Fruit fly (Drosophila melanogaster) whole organism, embryonic: ENCODE data around the gene CG9391.

Experiments used
- Awh ChIP-seq: fragments of 200-800 bp; sonication (Bioruptor generic); IDR thresholded peaks from 2 replicates; pipeline ENCODE4, ENCODE4 v1.3.6; 2022; ENCODE audit warnings: missing biosample characterization, missing genetic modification characterization
- CG10147 ChIP-seq: fragments of 200-800 bp; sonication (Bioruptor generic); optimal IDR thresholded peaks from 2 replicates; lab custom pipeline; 2019; ENCODE audit warnings: missing biosample characterization, mild to moderate bottlenecking, missing genetic modification characterization, moderate library complexity
- CG1024 ChIP-seq: fragments of 200-800 bp; sonication (Bioruptor generic); IDR thresholded peaks from 2 replicates; pipeline ENCODE4 v1.3.6; 2022; ENCODE audit warnings: missing biosample characterization, missing genetic modification characterization
- CG10366 ChIP-seq: fragments of 200-800 bp; sonication (Bioruptor generic); IDR thresholded peaks from 2 replicates; pipeline ENCODE4 v1.3.6; 2022; ENCODE audit warnings: missing biosample characterization, missing genetic modification characterization
- CG10431 ChIP-seq: fragments of 200-800 bp; sonication (Bioruptor generic); optimal IDR thresholded peaks from 3 replicates; lab custom pipeline; 2018; ENCODE audit warnings: missing biosample characterization, mild to moderate bottlenecking, missing genetic modification characterization
- CG10654 ChIP-seq: fragments of 200-800 bp; sonication (Bioruptor generic); optimal IDR thresholded peaks from 2 replicates; lab custom pipeline; 2016; ENCODE audit warnings: missing biosample characterization, missing genetic modification characterization
- CG11247 ChIP-seq: fragments of 200-800 bp; sonication (Bioruptor generic); IDR thresholded peaks from 2 replicates; pipeline ENCODE4 v1.3.6; 2022; ENCODE audit warnings: missing biosample characterization, missing genetic modification characterization
- CG11723 ChIP-seq: fragments of 200-800 bp; sonication (Bioruptor generic); optimal IDR thresholded peaks from 2 replicates; lab custom pipeline; 2017; ENCODE audit warnings: missing biosample characterization, mild to moderate bottlenecking, missing genetic modification characterization
- CG13287 ChIP-seq: fragments of 200-800 bp; sonication (Bioruptor generic); IDR thresholded peaks from 2 replicates; pipeline ENCODE4 v1.3.6; 2022; ENCODE audit warnings: missing biosample characterization, missing genetic modification characterization; ENCODE audit not compliant: partially characterized antibody
- CG14014 ChIP-seq: fragments of 200-800 bp; sonication (Bioruptor generic); IDR thresholded peaks from 2 replicates; pipeline ENCODE4 v1.3.6; 2022; ENCODE audit warnings: missing biosample characterization, missing genetic modification characterization
- CG15011 ChIP-seq: fragments of 200-800 bp; sonication (Bioruptor generic); optimal IDR thresholded peaks from 3 replicates; lab custom pipeline; 2018; ENCODE audit warnings: missing biosample characterization, mild to moderate bottlenecking, missing genetic modification characterization
- CG1529 ChIP-seq: fragments of 200-800 bp; sonication (Bioruptor generic); optimal IDR thresholded peaks from 3 replicates; lab custom pipeline; 2018; ENCODE audit warnings: missing biosample characterization, missing genetic modification characterization
- CG15696 ChIP-seq: fragments of 200-800 bp; sonication (Bioruptor generic); optimal IDR thresholded peaks from 2 replicates; lab custom pipeline; 2019; ENCODE audit warnings: missing biosample characterization, mild to moderate bottlenecking, missing genetic modification characterization, moderate library complexity
- CG17328 ChIP-seq: fragments of 200-800 bp; sonication (Bioruptor generic); IDR thresholded peaks from 2 replicates; pipeline ENCODE4 v1.3.6; 2022; ENCODE audit warnings: missing biosample characterization, missing genetic modification characterization
- CG17361 ChIP-seq: fragments of 200-800 bp; sonication (Bioruptor generic); IDR thresholded peaks from 3 replicates; pipeline ENCODE4 v1.3.6; 2022; ENCODE audit warnings: missing biosample characterization, missing genetic modification characterization
- CG17385 ChIP-seq: fragments of 200-800 bp; sonication (Bioruptor generic); optimal IDR thresholded peaks from 3 replicates; lab custom pipeline; 2018; ENCODE audit warnings: missing biosample characterization, mild to moderate bottlenecking, missing genetic modification characterization
- CG2202 ChIP-seq: fragments of 200-800 bp; sonication (Bioruptor generic); optimal IDR thresholded peaks from 2 replicates; lab custom pipeline; 2018; ENCODE audit warnings: missing biosample characterization, mild to moderate bottlenecking, missing genetic modification characterization
- CG34224 ChIP-seq: fragments of 200-800 bp; sonication (Bioruptor generic); IDR thresholded peaks from 3 replicates; pipeline ENCODE4 v1.3.6; 2022; ENCODE audit warnings: missing biosample characterization, missing genetic modification characterization; ENCODE audit not compliant: partially characterized antibody
- CG34422 ChIP-seq: fragments of 200-800 bp; sonication (Bioruptor generic); IDR thresholded peaks from 3 replicates; pipeline ENCODE4 v1.3.6; 2022; ENCODE audit warnings: missing biosample characterization, missing genetic modification characterization
- CG3847 ChIP-seq: fragments of 200-800 bp; sonication (Bioruptor generic); IDR thresholded peaks from 2 replicates; pipeline ENCODE4 v1.3.6; 2022; ENCODE audit warnings: missing biosample characterization, missing genetic modification characterization
- CG7928 ChIP-seq: fragments of 200-800 bp; sonication (Bioruptor generic); optimal IDR thresholded peaks from 2 replicates; lab custom pipeline; 2017; ENCODE audit warnings: missing biosample characterization, mild to moderate bottlenecking, missing genetic modification characterization
- CG8290 ChIP-seq, 3 experiments: fragments of 200-800 bp; sonication (Bioruptor generic); optimal IDR thresholded peaks; 2 replicates each; lab custom pipeline; 2016 to 2019; ENCODE audit warnings: missing biosample characterization in 3 of 3, missing genetic modification characterization in 3 of 3, mild to moderate bottlenecking in 2 of 3, moderate library complexity in 1 of 3
- CG9609 ChIP-seq: fragments of 200-800 bp; sonication (Bioruptor generic); optimal IDR thresholded peaks from 3 replicates; lab custom pipeline; 2016; ENCODE audit warnings: missing biosample characterization, missing genetic modification characterization
- CG9932 ChIP-seq: fragments of 200-800 bp; sonication (Bioruptor generic); IDR thresholded peaks from 2 replicates; pipeline ENCODE4 v1.3.6; 2022; ENCODE audit warnings: missing biosample characterization, missing genetic modification characterization
- Dip2 ChIP-seq: fragments of 200-800 bp; sonication (Bioruptor generic); IDR thresholded peaks from 2 replicates; pipeline ENCODE4 v1.3.6; 2022; ENCODE audit warnings: missing biosample characterization, missing genetic modification characterization
- Doc3 ChIP-seq: fragments of 200-800 bp; sonication (Bioruptor generic); IDR thresholded peaks from 3 replicates; pipeline ENCODE4 v1.3.6; 2022; ENCODE audit warnings: missing biosample characterization, missing genetic modification characterization; ENCODE audit not compliant: partially characterized antibody
- Dp ChIP-seq: fragments of 200-800 bp; sonication (Bioruptor generic); optimal IDR thresholded peaks from 2 replicates; lab custom pipeline; 2018; ENCODE audit warnings: missing biosample characterization, mild to moderate bottlenecking, missing genetic modification characterization, moderate library complexity
- Ets97D ChIP-seq: fragments of 200-800 bp; sonication (Bioruptor generic); optimal IDR thresholded peaks from 3 replicates; lab custom pipeline; 2016; ENCODE audit warnings: missing biosample characterization, missing genetic modification characterization
- HLH4C ChIP-seq: fragments of 200-800 bp; sonication (Bioruptor generic); IDR thresholded peaks from 3 replicates; pipeline ENCODE4 v1.3.6; 2022; ENCODE audit warnings: missing biosample characterization, missing genetic modification characterization; ENCODE audit not compliant: partially characterized antibody
- Hey ChIP-seq: fragments of 200-800 bp; sonication (Bioruptor generic); optimal IDR thresholded peaks from 3 replicates; lab custom pipeline; 2018; ENCODE audit warnings: missing biosample characterization, mild to moderate bottlenecking, missing genetic modification characterization
- Hr78 ChIP-seq, 2 experiments: fragments of 200-800 bp in 1 of 2; fragments of >200 bp in 1 of 2; sonication (Bioruptor generic) in 1 of 2; optimal IDR thresholded peaks; 2 replicates each; lab custom pipeline; 2017 to 2019; ENCODE audit warnings: missing biosample characterization in 2 of 2, missing genetic modification characterization in 2 of 2, mild to moderate bottlenecking in 1 of 2, moderate library complexity in 1 of 2
- MESR4 ChIP-seq: fragments of 200-800 bp; sonication (Bioruptor generic); optimal IDR thresholded peaks from 2 replicates; lab custom pipeline; 2018; ENCODE audit warnings: missing biosample characterization, mild to moderate bottlenecking, missing genetic modification characterization, moderate library complexity
- Mad ChIP-seq: fragments of 200-800 bp; sonication (Bioruptor generic); optimal IDR thresholded peaks from 2 replicates; lab custom pipeline; 2016; ENCODE audit warnings: missing biosample characterization, missing genetic modification characterization
- Med ChIP-seq: fragments of 200-800 bp; sonication (Bioruptor generic); peaks from one replicate; lab custom pipeline; 2016; ENCODE audit warnings: missing biosample characterization, missing genetic modification characterization, mild to moderate bottlenecking, inconsistent platforms, moderate library complexity
- NFAT ChIP-seq: fragments of 200-800 bp; sonication (Bioruptor generic); IDR thresholded peaks from 2 replicates; pipeline ENCODE4 v1.3.6; 2022; ENCODE audit warnings: missing biosample characterization, missing genetic modification characterization
- Scr ChIP-seq: fragments of 200-800 bp; sonication (Bioruptor generic); IDR thresholded peaks from 2 replicates; pipeline ENCODE4 v1.3.6; 2022; ENCODE audit warnings: missing biosample characterization, missing genetic modification characterization; ENCODE audit not compliant: partially characterized antibody
- cato ChIP-seq: fragments of 200-800 bp; sonication (Bioruptor generic); optimal IDR thresholded peaks from 2 replicates; lab custom pipeline; 2016; ENCODE audit warnings: missing biosample characterization, missing genetic modification characterization, borderline replicate concordance
- dm ChIP-seq: fragments of 200-800 bp; sonication (Bioruptor generic); optimal IDR thresholded peaks from 3 replicates; lab custom pipeline; 2016; ENCODE audit warnings: missing biosample characterization, missing genetic modification characterization
- fru ChIP-seq: fragments of >200 bp; optimal IDR thresholded peaks from 2 replicates; lab custom pipeline; 2017
- gcm ChIP-seq: fragments of 200-800 bp; sonication (Bioruptor generic); optimal IDR thresholded peaks from 2 replicates; lab custom pipeline; 2019; ENCODE audit warnings: missing biosample characterization, mild to moderate bottlenecking, missing genetic modification characterization, moderate library complexity
- gro ChIP-seq: fragments of 200-800 bp; sonication (Bioruptor generic); optimal IDR thresholded peaks from 2 replicates; lab custom pipeline; 2016; ENCODE audit warnings: missing biosample characterization, missing genetic modification characterization
- p53 ChIP-seq: fragments of 200-800 bp; sonication (Bioruptor generic); optimal IDR thresholded peaks from 2 replicates; lab custom pipeline; 2016; ENCODE audit warnings: missing biosample characterization, missing genetic modification characterization
- pros ChIP-seq: fragments of 200-800 bp; sonication (Bioruptor generic); optimal IDR thresholded peaks from 3 replicates; lab custom pipeline; 2019; ENCODE audit warnings: missing biosample characterization, mild to moderate bottlenecking, missing genetic modification characterization, moderate library complexity
- pum ChIP-seq: fragments of 200-800 bp; sonication (Bioruptor generic); optimal IDR thresholded peaks from 2 replicates; lab custom pipeline; 2016; ENCODE audit warnings: missing biosample characterization, missing genetic modification characterization
- ro ChIP-seq: fragments of 200-800 bp; sonication (Bioruptor generic); IDR thresholded peaks from 2 replicates; pipeline ENCODE4 v1.3.6; 2022; ENCODE audit warnings: missing biosample characterization, missing genetic modification characterization
- salm ChIP-seq: fragments of 200-800 bp; sonication (Bioruptor generic); optimal IDR thresholded peaks from 2 replicates; lab custom pipeline; 2018; ENCODE audit warnings: missing biosample characterization, mild to moderate bottlenecking, missing genetic modification characterization
- slou ChIP-seq: fragments of 200-800 bp; sonication (Bioruptor generic); optimal IDR thresholded peaks from 3 replicates; lab custom pipeline; 2016; ENCODE audit warnings: missing biosample characterization, missing genetic modification characterization
- tll ChIP-seq, 2 experiments: fragments of 200-800 bp in 1 of 2; fragments of >200 bp in 1 of 2; sonication (Bioruptor generic) in 1 of 2; optimal IDR thresholded peaks; 2 replicates each; lab custom pipeline; 2017 to 2019; ENCODE audit warnings: missing biosample characterization in 2 of 2, missing genetic modification characterization in 2 of 2, mild to moderate bottlenecking in 1 of 2, moderate library complexity in 1 of 2
- tx ChIP-seq: fragments of 200-800 bp; sonication (Bioruptor generic); optimal IDR thresholded peaks from 2 replicates; lab custom pipeline; 2016; ENCODE audit warnings: missing biosample characterization, missing genetic modification characterization
- z ChIP-seq: fragments of 200-800 bp; sonication (Bioruptor generic); IDR thresholded peaks from 3 replicates; pipeline ENCODE4 v1.3.6; 2022; ENCODE audit warnings: missing biosample characterization, missing genetic modification characterization

The CG9391 gene

DNA sequence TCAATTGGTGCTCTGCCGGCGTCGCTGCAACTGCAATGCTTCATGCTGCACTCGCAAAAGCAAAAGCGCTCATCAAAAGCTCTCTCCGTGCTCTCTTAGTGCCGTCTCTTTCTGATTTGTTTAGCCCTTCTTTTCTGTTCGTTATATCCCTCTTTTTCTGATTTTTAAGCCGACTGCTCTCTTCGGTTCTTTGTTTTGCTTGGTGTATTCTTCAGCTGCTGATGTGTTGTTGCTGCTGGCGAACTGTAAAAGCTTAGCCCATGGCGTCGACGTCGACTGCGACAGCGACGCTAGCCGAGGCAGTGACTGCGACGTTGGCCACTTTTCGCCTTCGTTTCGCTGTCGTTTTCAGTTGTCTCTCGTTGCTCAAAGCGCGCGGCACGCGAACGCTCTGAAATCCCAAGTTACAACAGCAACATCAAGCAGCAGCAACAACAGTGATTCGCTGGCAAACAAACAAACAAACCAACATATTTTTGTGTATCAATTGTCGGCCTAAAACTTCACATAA, 28.1 kb downstream of the CG9391 start (continued):
- no peak for TF ChIP-seq CG11247 (GFP tag; lab: Robert Waterston, UW)
- TF ChIP-seq Hey (tag; lab: Kevin White, UChicago): no peak
- TF ChIP-seq CG10366 (GFP tag; lab: Robert Waterston, UW): no peak
- peak; percentile 44; the same call in 1 of the 3 replicates for TF ChIP-seq CG34422 (GFP tag; lab: Robert Waterston, UW)
- no peak for TF ChIP-seq MESR4 (GFP tag; lab: Kevin White, UChicago)
- no peak for TF ChIP-seq CG1529
- TF ChIP-seq CG2202 (tag; lab: Kevin White, UChicago): no peak
- TF ChIP-seq dm (GFP tag; lab: Kevin White, UChicago): no peak
- no peak for TF ChIP-seq p53 (GFP tag; lab: Kevin White, UChicago)
- TF ChIP-seq CG14014: peak; percentile 10; the same call in 1 of the 2 replicates
- TF ChIP-seq Awh (GFP tag; lab: Robert Waterston, UW): peak; percentile 36; the same call in 1 of the 2 replicates
- TF ChIP-seq Med (GFP tag; lab: Kevin White, UChicago): no peak
- TF ChIP-seq pros: no peak
- no peak for TF ChIP-seq CG10654 (GFP tag; lab: Kevin White, UChicago)
- no peak for TF ChIP-seq CG9932 (GFP tag; lab: Robert Waterston, UW)
- no peak for TF ChIP-seq Dp
- no peak for TF ChIP-seq CG9609 (GFP tag; lab: Kevin White, UChicago)
- TF ChIP-seq salm (tag; lab: Kevin White, UChicago): no peak
- TF ChIP-seq CG17328: no peak
- TF ChIP-seq CG13287 (GFP tag; lab: Robert Waterston, UW): peak; percentile 71
- no peak for TF ChIP-seq ro (GFP tag; lab: Robert Waterston, UW)
- peak; percentile 57; the same call in 1 of the 3 replicates for TF ChIP-seq CG34224 (GFP tag; lab: Robert Waterston, UW)
- TF ChIP-seq CG17385 (GFP tag; lab: Kevin White, UChicago): peak; percentile 30
- no peak for TF ChIP-seq gro (GFP tag; lab: Kevin White, UChicago)
- no peak for TF ChIP-seq Ets97D
- no peak for TF ChIP-seq CG15696 (tag; lab: Kevin White, UChicago)
- TF ChIP-seq Scr (GFP tag; lab: Robert Waterston, UW): peak; percentile 31; the same call in 1 of the 2 replicates
- TF ChIP-seq Doc3 (GFP tag; lab: Robert Waterston, UW): no peak
- TF ChIP-seq NFAT: no peak
- TF ChIP-seq Hr78 (GFP tag; optimal IDR thresholded peaks at IDR 0.05; lab: Kevin White, UChicago): no peak
- no peak for TF ChIP-seq cato (GFP tag; lab: Kevin White, UChicago)
- no peak for TF ChIP-seq tll (GFP tag; optimal IDR thresholded peaks at IDR 0.05; lab: Kevin White, UChicago)
- TF ChIP-seq CG10431 (GFP tag; lab: Kevin White, UChicago): no peak
- TF ChIP-seq CG8290 (GFP tag; optimal IDR thresholded peaks at IDR 0.05; lab: Kevin White, UChicago): no peak
- TF ChIP-seq CG8290 (tag; optimal IDR thresholded peaks at IDR 0.05; lab: Kevin White, UChicago): no peak
- no peak for TF ChIP-seq CG11723 (GFP tag; lab: Kevin White, UChicago)
- no peak for TF ChIP-seq pum (GFP tag; lab: Kevin White, UChicago)
- TF ChIP-seq HLH4C (GFP tag; lab: Robert Waterston, UW): no peak; the same call in 2 of the 3 replicates
- no peak for TF ChIP-seq CG1024
- TF ChIP-seq Dip2: no peak
- TF ChIP-seq CG17361 (GFP tag; lab: Robert Waterston, UW): no peak
- no peak for TF ChIP-seq slou
- TF ChIP-seq CG10147 (GFP tag; lab: Kevin White, UChicago): no peak
- TF ChIP-seq fru (lab: Kevin White, UChicago): no peak
- no peak for TF ChIP-seq gcm (GFP tag; lab: Kevin White, UChicago)
- TF ChIP-seq CG15011 (GFP tag; lab: Kevin White, UChicago): no peak
- no peak for TF ChIP-seq CG7928 (GFP tag; lab: Kevin White, UChicago)
- peak; percentile 74; the same call in 2 of the 3 replicates for TF ChIP-seq z (GFP tag; lab: Robert Waterston, UW)
- TF ChIP-seq Mad (GFP tag; lab: Kevin White, UChicago): no peak
- TF ChIP-seq CG3847 (GFP tag; lab: Robert Waterston, UW): no peak
- no peak for TF ChIP-seq tx (GFP tag; lab: Kevin White, UChicago)
